Worm (Caenorhabditis elegans): ENCODE results near the gene eat-2.

- no peak for TF ChIP-seq lin-39 (tag; optimal IDR thresholded peaks at IDR 0.05)
- no peak for TF ChIP-seq zag-1 (tag; optimal IDR thresholded peaks at IDR 0.05)
- TF ChIP-seq unc-39 (tag; optimal IDR thresholded peaks at IDR 0.05): no peak
- TF ChIP-seq ama-1 (optimal IDR thresholded peaks at IDR 0.05): no peak
- TF ChIP-seq unc-55 (GFP tag; optimal IDR thresholded peaks at IDR 0.05): no peak
- TF ChIP-seq blmp-1 (tag; optimal IDR thresholded peaks at IDR 0.05; ENCODE audit: insufficient read depth): no peak
- no peak for TF ChIP-seq nhr-237 (tag; optimal IDR thresholded peaks at IDR 0.05)
- no peak for TF ChIP-seq unc-62 (GFP tag; optimal IDR thresholded peaks at IDR 0.05)
- no peak for TF ChIP-seq gmeb-1 (tag; optimal IDR thresholded peaks at IDR 0.05)
- TF ChIP-seq nhr-11 (tag; optimal IDR thresholded peaks at IDR 0.05): no peak
- TF ChIP-seq mdl-1 (tag; optimal IDR thresholded peaks at IDR 0.05): no peak
Observed at ce11 chrII:14118391-14118790, 53.1 kb downstream of the eat-2 start.
